Fruit fly (Drosophila melanogaster) whole organism, prepupa: ENCODE measurements around the gene escl.

Source experiments
- Blimp-1 ChIP-seq: fragments of 200-800 bp; sonication (Bioruptor generic); optimal IDR thresholded peaks from 3 replicates; lab custom pipeline; 2017; ENCODE audit warnings: missing biosample characterization, missing genetic modification characterization, mild to moderate bottlenecking, moderate library complexity, missing genetic modification reagents
- CG10631 ChIP-seq: fragments of 200-800 bp; sonication (Bioruptor generic); optimal IDR thresholded peaks from 2 replicates; lab custom pipeline; 2016; ENCODE audit warnings: missing biosample characterization, missing genetic modification characterization
- CG10669 ChIP-seq: fragments of 200-800 bp; sonication (Bioruptor generic); optimal IDR thresholded peaks from 3 replicates; lab custom pipeline; 2018; ENCODE audit warnings: missing biosample characterization, mild to moderate bottlenecking, missing genetic modification characterization, moderate library complexity
- CG11762 ChIP-seq: fragments of 200-800 bp; sonication (Bioruptor generic); optimal IDR thresholded peaks from 3 replicates; lab custom pipeline; 2016; ENCODE audit warnings: missing biosample characterization, missing genetic modification characterization; ENCODE audit not compliant: insufficient read depth
- CG15336 ChIP-seq: fragments of 200-800 bp; sonication (Bioruptor generic); IDR thresholded peaks from 2 replicates; pipeline ENCODE4 v1.3.6; 2022; ENCODE audit warnings: missing biosample characterization, missing genetic modification characterization
- CG1621 ChIP-seq: fragments of 200-800 bp; sonication (Bioruptor generic); optimal IDR thresholded peaks from 3 replicates; lab custom pipeline; 2018; ENCODE audit warnings: missing biosample characterization, mild to moderate bottlenecking, missing genetic modification characterization
- CG16779 ChIP-seq: fragments of 200-800 bp; sonication (Bioruptor generic); optimal IDR thresholded peaks from 3 replicates; lab custom pipeline; 2017; ENCODE audit warnings: missing biosample characterization, mild to moderate bottlenecking, missing genetic modification characterization
- CG3032 ChIP-seq: fragments of 200-800 bp; optimal IDR thresholded peaks from 2 replicates; lab custom pipeline; 2019; ENCODE audit warnings: missing biosample characterization, mild to moderate bottlenecking, missing genetic modification characterization, moderate library complexity
- CG31627 ChIP-seq: fragments of 200-800 bp; sonication (Bioruptor generic); optimal IDR thresholded peaks from 3 replicates; lab custom pipeline; 2016; ENCODE audit warnings: missing biosample characterization, missing genetic modification characterization
- CG32006 ChIP-seq: fragments of 200-800 bp; sonication (Bioruptor generic); optimal IDR thresholded peaks from 3 replicates; lab custom pipeline; 2017; ENCODE audit warnings: missing biosample characterization, mild to moderate bottlenecking, missing genetic modification characterization
- CG3919 ChIP-seq: fragments of 200-800 bp; sonication (Bioruptor generic); optimal IDR thresholded peaks from 3 replicates; lab custom pipeline; 2016; ENCODE audit warnings: missing biosample characterization, missing genetic modification characterization
- CG4318 ChIP-seq: fragments of 200-800 bp; sonication (Bioruptor generic); optimal IDR thresholded peaks from 3 replicates; lab custom pipeline; 2017; ENCODE audit warnings: missing biosample characterization, mild to moderate bottlenecking, missing genetic modification characterization
- CG6163 ChIP-seq: fragments of 200-800 bp; sonication (Bioruptor generic); IDR thresholded peaks from 3 replicates; pipeline ENCODE4 v1.3.6; 2022; ENCODE audit warnings: missing biosample characterization, missing genetic modification characterization
- CG6276 ChIP-seq: fragments of 200-800 bp; sonication (Bioruptor generic); optimal IDR thresholded peaks from 2 replicates; lab custom pipeline; 2017; ENCODE audit warnings: missing biosample characterization, mild to moderate bottlenecking, missing genetic modification characterization
- CG6792 ChIP-seq: fragments of 200-800 bp; sonication (Bioruptor generic); optimal IDR thresholded peaks from 3 replicates; lab custom pipeline; 2016; ENCODE audit warnings: missing biosample characterization, missing genetic modification characterization
- CG7368 ChIP-seq: fragments of 200-800 bp; sonication (Bioruptor generic); optimal IDR thresholded peaks from 3 replicates; lab custom pipeline; 2016; ENCODE audit warnings: missing biosample characterization, missing genetic modification characterization
- CG8632 ChIP-seq: fragments of 200-800 bp; sonication (Bioruptor generic); optimal IDR thresholded peaks from 3 replicates; lab custom pipeline; 2016; ENCODE audit warnings: missing biosample characterization, missing genetic modification characterization
- CG9139 ChIP-seq: fragments of 200-800 bp; sonication (Bioruptor generic); optimal IDR thresholded peaks from 3 replicates; lab custom pipeline; 2017; ENCODE audit warnings: missing biosample characterization, mild to moderate bottlenecking, missing genetic modification characterization
- Eip78C ChIP-seq: fragments of 200-800 bp; sonication (Bioruptor generic); peaks from one replicate; lab custom pipeline; 2016; ENCODE audit warnings: missing biosample characterization, missing genetic modification characterization
- Eip93F ChIP-seq: fragments of 200-800 bp; sonication (Bioruptor generic); optimal IDR thresholded peaks from 2 replicates; lab custom pipeline; 2016; ENCODE audit warnings: missing biosample characterization, mild to moderate bottlenecking, missing genetic modification characterization
- Ets21C ChIP-seq: fragments of 200-800 bp; sonication (Bioruptor generic); optimal IDR thresholded peaks from 3 replicates; lab custom pipeline; 2016; ENCODE audit warnings: missing biosample characterization, missing genetic modification characterization
- Ets96B ChIP-seq: fragments of 200-800 bp; optimal IDR thresholded peaks from 2 replicates; lab custom pipeline; 2019; ENCODE audit warnings: missing biosample characterization, mild to moderate bottlenecking, missing genetic modification characterization, moderate library complexity
- Gug ChIP-seq: fragments of 200-800 bp; sonication (Bioruptor generic); IDR thresholded peaks from 2 replicates; pipeline ENCODE4 v1.3.6; 2022; ENCODE audit warnings: missing biosample characterization, missing genetic modification characterization
- Lpt ChIP-seq: fragments of 200-800 bp; sonication (Bioruptor generic); optimal IDR thresholded peaks from 3 replicates; lab custom pipeline; 2016; ENCODE audit warnings: missing biosample characterization, missing genetic modification characterization
- Met ChIP-seq: fragments of 200-800 bp; sonication (Bioruptor generic); optimal IDR thresholded peaks from 3 replicates; lab custom pipeline; 2016; ENCODE audit warnings: missing biosample characterization, missing genetic modification characterization
- OdsH ChIP-seq: fragments of 200-800 bp; sonication (Bioruptor generic); optimal IDR thresholded peaks from 3 replicates; lab custom pipeline; 2016; ENCODE audit warnings: missing biosample characterization, missing genetic modification characterization
- Sox14 ChIP-seq: fragments of 200-800 bp; sonication (Bioruptor generic); optimal IDR thresholded peaks from 3 replicates; lab custom pipeline; 2016; ENCODE audit warnings: missing biosample characterization, missing genetic modification characterization
- Sox15 ChIP-seq: fragments of 200-800 bp; sonication (Bioruptor generic); optimal IDR thresholded peaks from 3 replicates; lab custom pipeline; 2016; ENCODE audit warnings: missing biosample characterization, missing genetic modification characterization
- achi ChIP-seq: fragments of 200-800 bp; sonication (Bioruptor generic); optimal IDR thresholded peaks from 3 replicates; lab custom pipeline; 2016; ENCODE audit warnings: missing biosample characterization, missing genetic modification characterization
- acj6 ChIP-seq: fragments of 200-800 bp; sonication (Bioruptor generic); optimal IDR thresholded peaks from 3 replicates; lab custom pipeline; 2016; ENCODE audit warnings: missing biosample characterization, missing genetic modification characterization
- cyc ChIP-seq: fragments of 200-800 bp; sonication (Bioruptor generic); optimal IDR thresholded peaks from 3 replicates; lab custom pipeline; 2016; ENCODE audit warnings: missing biosample characterization, missing genetic modification characterization
- dac ChIP-seq: fragments of 200-800 bp; sonication (Bioruptor generic); optimal IDR thresholded peaks from 2 replicates; lab custom pipeline; 2017; ENCODE audit warnings: missing biosample characterization, mild to moderate bottlenecking, missing genetic modification characterization
- eg ChIP-seq: fragments of 200-800 bp; sonication (Bioruptor generic); IDR thresholded peaks from 3 replicates; pipeline ENCODE4 v1.3.6; 2022; ENCODE audit warnings: missing biosample characterization, missing genetic modification characterization
- esn ChIP-seq: fragments of 200-800 bp; sonication (Bioruptor generic); optimal IDR thresholded peaks from 2 replicates; lab custom pipeline; 2016; ENCODE audit warnings: missing biosample characterization, mild to moderate bottlenecking, missing genetic modification characterization, moderate library complexity
- fkh ChIP-seq: fragments of 200-800 bp; sonication (Bioruptor generic); optimal IDR thresholded peaks from 3 replicates; lab custom pipeline; 2017; ENCODE audit warnings: missing biosample characterization, mild to moderate bottlenecking, missing genetic modification characterization, moderate library complexity
- lz ChIP-seq: fragments of 200-800 bp; sonication (Bioruptor generic); optimal IDR thresholded peaks from 3 replicates; lab custom pipeline; 2016; ENCODE audit warnings: missing biosample characterization, missing genetic modification characterization
- net ChIP-seq: fragments of 200-800 bp; sonication (Bioruptor generic); optimal IDR thresholded peaks from 3 replicates; lab custom pipeline; 2016; ENCODE audit warnings: missing biosample characterization, missing genetic modification characterization
- pdm3 ChIP-seq: fragments of 200-800 bp; sonication (Bioruptor generic); optimal IDR thresholded peaks from 3 replicates; lab custom pipeline; 2016; ENCODE audit warnings: missing biosample characterization, missing genetic modification characterization
- salr ChIP-seq, 2 experiments: fragments of 200-800 bp; sonication (Bioruptor generic); optimal IDR thresholded peaks; 3 replicates each; lab custom pipeline; 2016 to 2018; ENCODE audit warnings: missing biosample characterization in 2 of 2, missing genetic modification characterization in 2 of 2, mild to moderate bottlenecking in 1 of 2
- ss ChIP-seq, 2 experiments: fragments of 200-800 bp; sonication (Bioruptor generic); optimal IDR thresholded peaks; 2 replicates in 1 of 2; 3 replicates in 1 of 2; lab custom pipeline; 2017 to 2018; ENCODE audit warnings: mild to moderate bottlenecking in 2 of 2, missing biosample characterization in 2 of 2, missing genetic modification characterization in 2 of 2, moderate library complexity in 1 of 2
- vri ChIP-seq: fragments of 200-800 bp; sonication (Bioruptor generic); optimal IDR thresholded peaks from 3 replicates; lab custom pipeline; 2016; ENCODE audit warnings: missing biosample characterization, mild to moderate bottlenecking, missing genetic modification characterization

Gene escl

DNA sequence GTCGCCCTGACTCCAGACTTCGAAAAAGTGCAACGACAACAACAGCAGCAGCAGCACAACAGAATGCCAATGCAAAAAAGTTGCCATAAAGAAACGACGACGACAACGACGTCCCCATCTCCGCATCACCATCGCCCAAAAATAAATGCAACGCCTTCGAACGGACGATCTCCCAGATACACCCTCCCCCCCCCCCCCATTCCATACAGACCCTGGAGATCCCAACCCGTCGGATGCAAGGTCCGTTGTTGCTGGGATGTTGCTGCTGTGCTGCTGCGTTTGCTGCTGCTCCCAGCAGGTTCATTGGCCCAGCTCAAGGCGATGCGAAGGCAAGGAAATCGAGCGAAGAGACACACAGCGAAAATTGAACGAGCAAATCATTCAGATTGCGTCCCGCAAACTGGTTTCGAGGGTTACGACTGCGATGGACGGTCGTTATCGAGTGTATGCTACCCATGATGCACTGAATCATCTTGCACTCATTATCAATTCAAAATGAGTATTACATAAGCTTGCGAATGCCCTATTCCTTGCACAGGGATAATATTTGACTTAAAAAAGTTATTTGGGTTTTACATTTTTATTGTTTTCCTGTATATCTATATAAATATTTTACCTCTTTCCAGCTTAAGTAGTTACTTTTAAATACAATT is 23.1 kb downstream of the escl start (continued):
- no peak for TF ChIP-seq Ets21C (GFP tag; lab: Kevin White, UChicago)
- TF ChIP-seq lz (GFP tag; lab: Kevin White, UChicago) = no peak
- TF ChIP-seq ss (GFP tag; optimal IDR thresholded peaks at IDR 0.05; lab: Kevin White, UChicago) = peak; percentile 80 to 84
- no peak for TF ChIP-seq CG31627 (GFP tag; lab: Kevin White, UChicago)
- no peak for TF ChIP-seq CG15336 (GFP tag; lab: Robert Waterston, UW)
- TF ChIP-seq Sox14 (GFP tag; lab: Kevin White, UChicago) = peak; percentile 45
- TF ChIP-seq OdsH (GFP tag; lab: Kevin White, UChicago) = no peak
- peak; percentile 41 for TF ChIP-seq CG10631 (GFP tag; lab: Kevin White, UChicago)
- peak; percentile 71 for TF ChIP-seq CG3919 (GFP tag; lab: Kevin White, UChicago)

DNA sequence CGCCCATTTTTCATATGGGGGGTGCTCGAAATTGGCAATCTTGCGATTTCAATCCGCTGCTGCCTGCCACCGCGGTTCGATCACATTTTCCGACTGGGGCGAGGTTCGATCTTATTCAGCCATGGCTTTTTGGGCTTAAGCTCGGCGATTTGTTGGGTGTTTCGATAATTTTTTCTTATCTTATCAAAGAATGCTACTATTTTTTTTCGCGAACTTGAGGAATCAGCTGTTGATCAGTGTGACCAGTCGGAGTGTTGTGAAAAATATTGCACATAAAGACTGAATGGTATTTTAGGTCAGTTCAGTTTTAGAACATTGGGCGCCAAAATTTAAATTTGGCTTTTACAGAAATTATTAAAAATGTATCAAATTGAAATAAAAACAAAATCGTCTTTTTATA is 30.0 kb downstream of the escl start, which contains the start of gene Wdr81:
Gene Wdr81, minus strand, starts transcription at position 226 of the 400 bp plus-strand sequence.
- TF ChIP-seq achi (GFP tag; lab: Kevin White, UChicago) (no peak), CG3032 (tag; lab: Kevin White, UChicago) (no peak), CG3919 (GFP tag; lab: Kevin White, UChicago) (no peak), CG31627 (GFP tag; lab: Kevin White, UChicago) (no peak), Eip78C (GFP tag; lab: Kevin White, UChicago) (no peak), CG10631 (GFP tag; lab: Kevin White, UChicago) (no peak), Gug (GFP tag; lab: Robert Waterston, UW) (no peak)
- TF ChIP-seq, all 60 proteins: peak for 0

DNA sequence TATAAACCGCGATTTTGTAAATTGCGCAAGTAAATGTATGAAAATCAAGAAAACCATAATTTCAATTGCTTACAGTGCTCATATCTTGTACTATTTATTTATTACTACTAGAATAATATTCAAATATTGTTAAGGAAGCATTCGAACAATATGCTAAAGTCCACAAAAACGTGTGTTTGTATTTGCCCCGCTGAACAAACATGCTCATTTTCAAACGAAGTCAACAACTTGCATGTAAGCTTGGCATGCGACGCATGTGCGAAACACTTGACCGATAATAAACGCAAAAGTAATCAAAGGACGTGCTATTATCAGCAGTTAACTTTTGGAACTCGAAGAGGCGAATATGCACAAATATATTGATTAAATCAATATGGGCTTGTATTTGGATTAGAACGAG is 30.5 kb downstream of the escl start:
- peak; percentile 17 for TF ChIP-seq Eip78C (GFP tag; lab: Kevin White, UChicago)
- TF ChIP-seq OdsH (GFP tag; lab: Kevin White, UChicago) = no peak
- TF ChIP-seq vri (GFP tag; lab: Kevin White, UChicago) = peak; percentile 38
- peak; percentile 5 for TF ChIP-seq esn
- TF ChIP-seq CG16779 (tag; lab: Kevin White, UChicago) = no peak
- TF ChIP-seq fkh = peak; percentile 68

DNA sequence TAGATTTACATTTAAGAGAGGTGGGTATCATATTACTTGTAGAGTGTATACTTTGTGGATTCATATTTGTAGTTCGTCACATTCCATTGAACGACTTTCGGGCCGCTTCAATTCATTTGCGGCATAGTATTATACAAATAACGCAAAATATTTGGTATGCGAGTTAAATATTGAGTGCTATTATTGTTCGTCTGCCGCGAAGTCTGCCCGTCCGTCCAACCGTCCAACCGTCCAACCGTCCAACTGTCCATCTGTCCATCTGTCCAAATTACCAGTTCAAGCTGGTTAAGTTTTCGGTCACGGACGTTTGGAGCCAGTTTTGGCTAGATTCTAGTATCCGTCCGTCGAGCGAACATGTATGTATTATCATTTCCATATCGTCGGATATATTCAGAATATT is 33.4 kb downstream of the escl start:
- no peak for TF ChIP-seq CG6276 (GFP tag; lab: Kevin White, UChicago)
- no peak for TF ChIP-seq Gug (GFP tag; lab: Robert Waterston, UW)
- TF ChIP-seq cyc = no peak
- TF ChIP-seq CG1621 (tag; lab: Kevin White, UChicago) = no peak
- TF ChIP-seq Blimp-1 (GFP tag; lab: Kevin White, UChicago) = no peak
- no peak for TF ChIP-seq CG10669
- no peak for TF ChIP-seq CG8632
- TF ChIP-seq Met (GFP tag; lab: Kevin White, UChicago) = no peak
- no peak for TF ChIP-seq CG32006 (GFP tag; lab: Kevin White, UChicago)
- TF ChIP-seq Sox15 (GFP tag; lab: Kevin White, UChicago) = no peak
- no peak for TF ChIP-seq CG11762 (GFP tag; lab: Kevin White, UChicago)
- no peak for TF ChIP-seq CG6163 (GFP tag; lab: Robert Waterston, UW)
- TF ChIP-seq Lpt = no peak
- no peak for TF ChIP-seq pdm3 (GFP tag; lab: Kevin White, UChicago)
- no peak for TF ChIP-seq CG7368
- TF ChIP-seq CG4318 (GFP tag; lab: Kevin White, UChicago) = no peak

DNA sequence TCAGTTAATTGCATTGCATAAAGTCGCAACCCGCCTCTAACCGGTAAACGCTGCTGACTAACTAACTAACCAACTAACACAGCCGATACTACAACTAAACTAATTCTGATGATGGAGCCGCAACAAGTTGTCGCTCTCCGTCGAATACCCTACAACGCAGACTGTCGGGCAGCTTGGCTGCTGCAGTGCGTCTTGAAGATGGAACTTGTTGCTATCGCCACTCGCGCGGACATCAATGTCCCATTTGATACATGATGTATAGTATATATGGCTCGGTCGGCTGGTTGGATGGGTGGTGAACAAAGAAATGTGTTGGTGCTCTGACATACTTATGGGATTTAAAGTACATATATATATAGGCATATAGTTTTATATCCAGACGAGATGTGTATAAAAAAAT is 34.8 kb downstream of the escl start:
- no peak for TF ChIP-seq CG9139
- no peak for TF ChIP-seq Ets21C (GFP tag; lab: Kevin White, UChicago)
- no peak for TF ChIP-seq acj6 (GFP tag; lab: Kevin White, UChicago)
- peak; percentile 38 for TF ChIP-seq CG3032 (tag; lab: Kevin White, UChicago)
- peak; percentile 21 for TF ChIP-seq Ets96B (tag; lab: Kevin White, UChicago)
- TF ChIP-seq CG6276 (GFP tag; lab: Kevin White, UChicago) = peak; percentile 55
- peak in 1 of 2 experiments; percentile 35 for TF ChIP-seq salr (GFP tag; optimal IDR thresholded peaks at IDR 0.05; lab: Kevin White, UChicago)
- peak; percentile 70; the same call in 2 of the 3 replicates for TF ChIP-seq eg (GFP tag; lab: Robert Waterston, UW)
- no peak for TF ChIP-seq CG6792 (GFP tag; lab: Kevin White, UChicago)
- no peak for TF ChIP-seq CG11762 (GFP tag; lab: Kevin White, UChicago)
- TF ChIP-seq dac (GFP tag; lab: Kevin White, UChicago) = no peak
- no peak for TF ChIP-seq vri (GFP tag; lab: Kevin White, UChicago)
- TF ChIP-seq Met (GFP tag; lab: Kevin White, UChicago) = no peak
- peak; percentile 51 for TF ChIP-seq esn
- TF ChIP-seq CG6163 (GFP tag; lab: Robert Waterston, UW) = peak; percentile 54; the same call in 2 of the 3 replicates
- TF ChIP-seq ss (GFP tag; optimal IDR thresholded peaks at IDR 0.05; lab: Kevin White, UChicago) = peak; percentile 35 to 44
- peak; percentile 8 for TF ChIP-seq achi (GFP tag; lab: Kevin White, UChicago)
- TF ChIP-seq Eip93F (GFP tag; lab: Kevin White, UChicago) = no peak
- TF ChIP-seq net (GFP tag; lab: Kevin White, UChicago) = peak; percentile 49
- TF ChIP-seq pdm3 (GFP tag; lab: Kevin White, UChicago) = no peak
- TF ChIP-seq cyc = peak; percentile 17
